Fruit fly (Drosophila melanogaster) whole organism, larva: Measurements from ENCODE around the gene cm.
A peak's percentile ranks its signal among the peaks of the same experiment; 100 is the strongest.

Experiments
- noc ChIP-seq: fragments of 200-800 bp; sonication (Bioruptor generic); optimal IDR thresholded peaks from 3 replicates; lab custom pipeline; 2019; ENCODE audit warnings: missing biosample characterization, mild to moderate bottlenecking, missing genetic modification characterization, moderate library complexity

The cm gene

dm6 chrX:7011063-7011743, at the start of gene cm, which contains the start of the genes sloth1 and sloth2:
Gene cm, minus strand, starts transcription at chrX:7011145.
Gene sloth1, plus strand, starts transcription at chrX:7011357.
Gene sloth2, plus strand, starts transcription at chrX:7011357.
- peak; percentile 85 for TF ChIP-seq noc

dm6 chrX:7058973-7059372, 48.0 kb upstream of the cm start:
- TF ChIP-seq noc = no peak

dm6 chrX:7049087-7049486, 38.1 kb upstream of the cm start, which contains the start of gene nullo:
Gene nullo, plus strand, starts transcription at chrX:7049476.
- no peak for TF ChIP-seq noc

- TF ChIP-seq noc = no peak
Measured at dm6 chrX:7040205-7040866, 29.4 kb upstream of the cm start, which contains the start of gene CG14427. Gene CG14427, plus strand, starts transcription at chrX:7040603.

- TF ChIP-seq noc = no peak
Measured at dm6 chrX:7037061-7037460, 26.1 kb upstream of the cm start.

- no peak for TF ChIP-seq noc
Measured at dm6 chrX:7034892-7035291, 23.9 kb upstream of the cm start.

dm6 chrX:7014931-7015428, 4.0 kb upstream of the cm start:
- TF ChIP-seq noc = no peak

- peak; percentile 75 for TF ChIP-seq noc
Measured at dm6 chrX:7013320-7014214, 2.6 kb upstream of the cm start, which contains the start of the genes CG3032 and CG4593. Gene CG3032, minus strand, starts transcription at chrX:7013881. Gene CG4593, plus strand, starts transcription at chrX:7013887.

- no peak for TF ChIP-seq noc
Measured at dm6 chrX:7008102-7009087, 2.5 kb downstream of the cm start.

dm6 chrX:7007693-7008092, 3.3 kb downstream of the cm start:
- no peak for TF ChIP-seq noc

- no peak for TF ChIP-seq noc
Measured at dm6 chrX:7005444-7005843, 5.5 kb downstream of the cm start.

- TF ChIP-seq noc = no peak
Measured at dm6 chrX:7004101-7004700, 6.7 kb downstream of the cm start.

- TF ChIP-seq noc = peak; percentile 27
Measured at dm6 chrX:7001135-7001769, 9.7 kb downstream of the cm start.

dm6 chrX:7000444-7001134, 10.4 kb downstream of the cm start:
- TF ChIP-seq noc = peak; percentile 54
